Fruit fly (Drosophila melanogaster) whole organism, prepupa: ENCODE measurements around the gene CG42834.

ENCODE experiments used
- Blimp-1 ChIP-seq: fragments of 200-800 bp; sonication (Bioruptor generic); optimal IDR thresholded peaks from 3 replicates; lab custom pipeline; 2017; ENCODE audit warnings: missing biosample characterization, missing genetic modification characterization, mild to moderate bottlenecking, moderate library complexity, missing genetic modification reagents
- CG10669 ChIP-seq: fragments of 200-800 bp; sonication (Bioruptor generic); optimal IDR thresholded peaks from 3 replicates; lab custom pipeline; 2018; ENCODE audit warnings: missing biosample characterization, mild to moderate bottlenecking, missing genetic modification characterization, moderate library complexity
- CG11294 ChIP-seq: fragments of 200-800 bp; sonication (Bioruptor generic); IDR thresholded peaks from 2 replicates; pipeline ENCODE4 v1.3.6; 2022; ENCODE audit warnings: missing biosample characterization, missing genetic modification characterization
- CG11762 ChIP-seq: fragments of 200-800 bp; sonication (Bioruptor generic); optimal IDR thresholded peaks from 3 replicates; lab custom pipeline; 2016; ENCODE audit warnings: missing biosample characterization, missing genetic modification characterization; ENCODE audit not compliant: insufficient read depth
- CG11902 ChIP-seq: fragments of 200-800 bp; sonication (Bioruptor generic); optimal IDR thresholded peaks from 3 replicates; lab custom pipeline; 2016; ENCODE audit warnings: missing biosample characterization, missing genetic modification characterization
- CG1621 ChIP-seq: fragments of 200-800 bp; sonication (Bioruptor generic); optimal IDR thresholded peaks from 3 replicates; lab custom pipeline; 2018; ENCODE audit warnings: missing biosample characterization, mild to moderate bottlenecking, missing genetic modification characterization
- CG16779 ChIP-seq: fragments of 200-800 bp; sonication (Bioruptor generic); optimal IDR thresholded peaks from 3 replicates; lab custom pipeline; 2017; ENCODE audit warnings: missing biosample characterization, mild to moderate bottlenecking, missing genetic modification characterization
- CG3032 ChIP-seq: fragments of 200-800 bp; optimal IDR thresholded peaks from 2 replicates; lab custom pipeline; 2019; ENCODE audit warnings: missing biosample characterization, mild to moderate bottlenecking, missing genetic modification characterization, moderate library complexity
- CG34406 ChIP-seq: fragments of 200-800 bp; sonication (Bioruptor generic); optimal IDR thresholded peaks from 3 replicates; lab custom pipeline; 2016; ENCODE audit warnings: missing biosample characterization, missing genetic modification characterization
- CG3919 ChIP-seq: fragments of 200-800 bp; sonication (Bioruptor generic); optimal IDR thresholded peaks from 3 replicates; lab custom pipeline; 2016; ENCODE audit warnings: missing biosample characterization, missing genetic modification characterization
- CG4318 ChIP-seq: fragments of 200-800 bp; sonication (Bioruptor generic); optimal IDR thresholded peaks from 3 replicates; lab custom pipeline; 2017; ENCODE audit warnings: missing biosample characterization, mild to moderate bottlenecking, missing genetic modification characterization
- CG6163 ChIP-seq: fragments of 200-800 bp; sonication (Bioruptor generic); IDR thresholded peaks from 3 replicates; pipeline ENCODE4 v1.3.6; 2022; ENCODE audit warnings: missing biosample characterization, missing genetic modification characterization
- CG6276 ChIP-seq: fragments of 200-800 bp; sonication (Bioruptor generic); optimal IDR thresholded peaks from 2 replicates; lab custom pipeline; 2017; ENCODE audit warnings: missing biosample characterization, mild to moderate bottlenecking, missing genetic modification characterization
- CG6792 ChIP-seq: fragments of 200-800 bp; sonication (Bioruptor generic); optimal IDR thresholded peaks from 3 replicates; lab custom pipeline; 2016; ENCODE audit warnings: missing biosample characterization, missing genetic modification characterization
- CG6808 ChIP-seq: fragments of 200-800 bp; sonication (Bioruptor generic); optimal IDR thresholded peaks from 3 replicates; lab custom pipeline; 2017; ENCODE audit warnings: missing biosample characterization, missing genetic modification characterization, mild to moderate bottlenecking, moderate library complexity, missing genetic modification reagents
- CG7368 ChIP-seq: fragments of 200-800 bp; sonication (Bioruptor generic); optimal IDR thresholded peaks from 3 replicates; lab custom pipeline; 2016; ENCODE audit warnings: missing biosample characterization, missing genetic modification characterization
- CG8119 ChIP-seq: fragments of 200-800 bp; sonication (Bioruptor generic); IDR thresholded peaks from 3 replicates; pipeline ENCODE4 v1.3.6; 2022; ENCODE audit warnings: missing biosample characterization, missing genetic modification characterization
- CG8632 ChIP-seq: fragments of 200-800 bp; sonication (Bioruptor generic); optimal IDR thresholded peaks from 3 replicates; lab custom pipeline; 2016; ENCODE audit warnings: missing biosample characterization, missing genetic modification characterization
- CG9139 ChIP-seq: fragments of 200-800 bp; sonication (Bioruptor generic); optimal IDR thresholded peaks from 3 replicates; lab custom pipeline; 2017; ENCODE audit warnings: missing biosample characterization, mild to moderate bottlenecking, missing genetic modification characterization
- Eip78C ChIP-seq: fragments of 200-800 bp; sonication (Bioruptor generic); peaks from one replicate; lab custom pipeline; 2016; ENCODE audit warnings: missing biosample characterization, missing genetic modification characterization
- Eip93F ChIP-seq: fragments of 200-800 bp; sonication (Bioruptor generic); optimal IDR thresholded peaks from 2 replicates; lab custom pipeline; 2016; ENCODE audit warnings: missing biosample characterization, mild to moderate bottlenecking, missing genetic modification characterization
- Gug ChIP-seq: fragments of 200-800 bp; sonication (Bioruptor generic); IDR thresholded peaks from 2 replicates; pipeline ENCODE4 v1.3.6; 2022; ENCODE audit warnings: missing biosample characterization, missing genetic modification characterization
- Hr38 ChIP-seq: sonication (Bioruptor generic); optimal IDR thresholded peaks from 2 replicates; lab custom pipeline; 2016; ENCODE audit warnings: missing biosample characterization, missing genetic modification characterization
- Hr39 ChIP-seq: fragments of 200-800 bp; sonication (Bioruptor generic); optimal IDR thresholded peaks from 2 replicates; lab custom pipeline; 2016; ENCODE audit warnings: missing biosample characterization, missing genetic modification characterization
- Hr4 ChIP-seq: fragments of 200-800 bp; sonication (Bioruptor generic); optimal IDR thresholded peaks from 3 replicates; lab custom pipeline; 2016; ENCODE audit warnings: missing biosample characterization, missing genetic modification characterization
- Lpt ChIP-seq: fragments of 200-800 bp; sonication (Bioruptor generic); optimal IDR thresholded peaks from 3 replicates; lab custom pipeline; 2016; ENCODE audit warnings: missing biosample characterization, missing genetic modification characterization
- Met ChIP-seq: fragments of 200-800 bp; sonication (Bioruptor generic); optimal IDR thresholded peaks from 3 replicates; lab custom pipeline; 2016; ENCODE audit warnings: missing biosample characterization, missing genetic modification characterization
- Smox ChIP-seq: fragments of 200-800 bp; sonication (Bioruptor generic); optimal IDR thresholded peaks from 3 replicates; lab custom pipeline; 2016; ENCODE audit warnings: missing biosample characterization, missing genetic modification characterization
- Sox102F ChIP-seq: fragments of 200-800 bp; sonication (Bioruptor generic); optimal IDR thresholded peaks from 2 replicates; lab custom pipeline; 2016; ENCODE audit warnings: missing biosample characterization, mild to moderate bottlenecking, missing genetic modification characterization
- Sox14 ChIP-seq: fragments of 200-800 bp; sonication (Bioruptor generic); optimal IDR thresholded peaks from 3 replicates; lab custom pipeline; 2016; ENCODE audit warnings: missing biosample characterization, missing genetic modification characterization
- achi ChIP-seq: fragments of 200-800 bp; sonication (Bioruptor generic); optimal IDR thresholded peaks from 3 replicates; lab custom pipeline; 2016; ENCODE audit warnings: missing biosample characterization, missing genetic modification characterization
- acj6 ChIP-seq: fragments of 200-800 bp; sonication (Bioruptor generic); optimal IDR thresholded peaks from 3 replicates; lab custom pipeline; 2016; ENCODE audit warnings: missing biosample characterization, missing genetic modification characterization
- dac ChIP-seq: fragments of 200-800 bp; sonication (Bioruptor generic); optimal IDR thresholded peaks from 2 replicates; lab custom pipeline; 2017; ENCODE audit warnings: missing biosample characterization, mild to moderate bottlenecking, missing genetic modification characterization
- dsx ChIP-seq: fragments of 200-800 bp; optimal IDR thresholded peaks from 3 replicates; lab custom pipeline; 2019; ENCODE audit warnings: missing biosample characterization, mild to moderate bottlenecking, missing genetic modification characterization, moderate library complexity; ENCODE audit not compliant: poor library complexity, severe bottlenecking
- esn ChIP-seq: fragments of 200-800 bp; sonication (Bioruptor generic); optimal IDR thresholded peaks from 2 replicates; lab custom pipeline; 2016; ENCODE audit warnings: missing biosample characterization, mild to moderate bottlenecking, missing genetic modification characterization, moderate library complexity
- fd59A ChIP-seq: fragments of 200-800 bp; sonication (Bioruptor generic); optimal IDR thresholded peaks from 2 replicates; lab custom pipeline; 2017; ENCODE audit warnings: missing biosample characterization, mild to moderate bottlenecking, missing genetic modification characterization, missing genetic modification reagents
- fd85E ChIP-seq: fragments of 200-800 bp; sonication (Bioruptor generic); optimal IDR thresholded peaks from 3 replicates; lab custom pipeline; 2016; ENCODE audit warnings: missing biosample characterization, missing genetic modification characterization
- fkh ChIP-seq: fragments of 200-800 bp; sonication (Bioruptor generic); optimal IDR thresholded peaks from 3 replicates; lab custom pipeline; 2017; ENCODE audit warnings: missing biosample characterization, mild to moderate bottlenecking, missing genetic modification characterization, moderate library complexity
- pdm3 ChIP-seq: fragments of 200-800 bp; sonication (Bioruptor generic); optimal IDR thresholded peaks from 3 replicates; lab custom pipeline; 2016; ENCODE audit warnings: missing biosample characterization, missing genetic modification characterization
- salr ChIP-seq, 2 experiments: fragments of 200-800 bp; sonication (Bioruptor generic); optimal IDR thresholded peaks; 3 replicates each; lab custom pipeline; 2016 to 2018; ENCODE audit warnings: missing biosample characterization in 2 of 2, missing genetic modification characterization in 2 of 2, mild to moderate bottlenecking in 1 of 2
- spab ChIP-seq: fragments of 200-800 bp; sonication (Bioruptor generic); optimal IDR thresholded peaks from 2 replicates; lab custom pipeline; 2017; ENCODE audit warnings: missing biosample characterization, mild to moderate bottlenecking, missing genetic modification characterization, missing genetic modification reagents
- ss ChIP-seq, 2 experiments: fragments of 200-800 bp; sonication (Bioruptor generic); optimal IDR thresholded peaks; 2 replicates in 1 of 2; 3 replicates in 1 of 2; lab custom pipeline; 2017 to 2018; ENCODE audit warnings: mild to moderate bottlenecking in 2 of 2, missing biosample characterization in 2 of 2, missing genetic modification characterization in 2 of 2, moderate library complexity in 1 of 2
- svp ChIP-seq: fragments of 200-800 bp; sonication (Bioruptor generic); peaks from one replicate; lab custom pipeline; 2016; ENCODE audit warnings: missing biosample characterization, missing genetic modification characterization
- topi ChIP-seq: fragments of 200-800 bp; sonication (Bioruptor generic); optimal IDR thresholded peaks from 3 replicates; lab custom pipeline; 2016; ENCODE audit warnings: missing biosample characterization, missing genetic modification characterization
- vri ChIP-seq: fragments of 200-800 bp; sonication (Bioruptor generic); optimal IDR thresholded peaks from 3 replicates; lab custom pipeline; 2016; ENCODE audit warnings: missing biosample characterization, mild to moderate bottlenecking, missing genetic modification characterization

CG42834 gene

dm6 chr3R:17385329-17386019, 33.1 kb upstream of the CG42834 start (continued):
- TF ChIP-seq fd85E (GFP tag; lab: Kevin White, UChicago), result no peak
- TF ChIP-seq CG7368 (GFP tag; lab: Kevin White, UChicago), result peak; percentile 47
- peak; percentile 21 for TF ChIP-seq CG10669 (GFP tag; lab: Kevin White, UChicago)
- TF ChIP-seq Sox102F (GFP tag; lab: Kevin White, UChicago), result peak; percentile 65
- 0 out of 2 replicates have a peak, but pooled peaks have one; percentile 18 for TF ChIP-seq Gug (GFP tag; lab: Robert Waterston, UW)
- TF ChIP-seq achi, result peak; percentile 35
- TF ChIP-seq Hr39, result peak; percentile 43
- TF ChIP-seq CG3919, result peak; percentile 67
- TF ChIP-seq Lpt, result no peak
- no peak for TF ChIP-seq CG11902 (GFP tag; lab: Kevin White, UChicago)
- TF ChIP-seq Hr38 (GFP tag; lab: Kevin White, UChicago), result no peak
- TF ChIP-seq dsx, result peak; percentile 30
- peak; percentile 38 for TF ChIP-seq Sox14 (GFP tag; lab: Kevin White, UChicago)
- peak in 1 of 2 experiments; percentile 44 for TF ChIP-seq ss (GFP tag; optimal IDR thresholded peaks at IDR 0.05; lab: Kevin White, UChicago)
- peak; percentile 32 for TF ChIP-seq pdm3 (GFP tag; lab: Kevin White, UChicago)
- peak; percentile 37 for TF ChIP-seq Met (GFP tag; lab: Kevin White, UChicago)
- TF ChIP-seq CG6276 (GFP tag; lab: Kevin White, UChicago), result no peak
- TF ChIP-seq topi (GFP tag; lab: Kevin White, UChicago), result peak; percentile 51
- peak; percentile 51 for TF ChIP-seq CG1621 (tag; lab: Kevin White, UChicago)
- no peak for TF ChIP-seq CG9139
- peak; percentile 74 for TF ChIP-seq Eip78C (GFP tag; lab: Kevin White, UChicago)
- no peak for TF ChIP-seq Hr4 (GFP tag; lab: Kevin White, UChicago)
- no peak for TF ChIP-seq CG11762 (GFP tag; lab: Kevin White, UChicago)
- TF ChIP-seq CG6163, result peak; percentile 58
- peak; percentile 59 for TF ChIP-seq vri (GFP tag; lab: Kevin White, UChicago)

DNA sequence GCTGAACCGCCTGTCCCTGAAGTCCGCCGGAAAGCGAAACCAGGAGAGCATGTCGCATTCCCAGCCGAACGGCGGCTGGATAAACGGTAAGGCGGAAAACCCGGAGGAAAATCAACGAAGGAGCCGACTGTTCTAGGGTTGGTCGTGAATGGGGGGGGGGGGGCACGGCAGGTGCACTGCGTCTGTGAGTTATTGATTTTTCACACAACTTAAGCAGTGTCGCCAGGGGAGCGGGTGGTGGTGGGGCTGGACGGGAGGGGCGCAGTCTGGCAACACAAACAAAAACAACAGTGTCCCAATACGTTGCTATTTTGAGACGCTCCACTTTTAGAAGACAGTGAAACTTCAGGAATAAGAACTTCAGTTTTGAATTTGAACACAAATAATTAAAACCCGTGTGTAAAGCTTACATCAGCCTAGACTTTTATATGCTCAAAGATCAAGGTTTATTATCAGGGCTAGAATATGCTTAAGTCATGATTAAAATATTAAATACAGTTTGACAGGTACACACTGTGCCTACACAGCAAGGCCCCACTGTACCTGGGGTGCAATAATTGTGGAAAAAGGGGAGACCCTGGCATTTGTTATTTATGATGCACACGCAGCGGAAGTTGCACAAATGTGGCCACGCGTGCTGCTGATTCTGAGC, 32.3 kb upstream of the CG42834 start:
- TF ChIP-seq CG11294 (GFP tag; lab: Robert Waterston, UW) (peak; percentile 74; the same call in 1 of the 2 replicates), ss (GFP tag; optimal IDR thresholded peaks at IDR 0.05; lab: Kevin White, UChicago) (peak; percentile 35 to 65), CG6792 (GFP tag; lab: Kevin White, UChicago) (peak; percentile 75), salr (GFP tag; optimal IDR thresholded peaks at IDR 0.05; lab: Kevin White, UChicago) (peak; percentile 49 to 71), topi (GFP tag; lab: Kevin White, UChicago) (peak; percentile 77), dac (GFP tag; lab: Kevin White, UChicago) (peak; percentile 54), acj6 (GFP tag; lab: Kevin White, UChicago) (peak; percentile 83), CG9139 (peak; percentile 34), Gug (GFP tag; lab: Robert Waterston, UW) (peak; percentile 79), CG3032 (tag; lab: Kevin White, UChicago) (peak; percentile 66), fkh (GFP tag; lab: Kevin White, UChicago) (peak; percentile 40), pdm3 (GFP tag; lab: Kevin White, UChicago) (peak; percentile 77), CG8119 (peak; percentile 90), CG34406 (GFP tag; lab: Kevin White, UChicago) (peak; percentile 61), CG11762 (GFP tag; lab: Kevin White, UChicago) (peak; percentile 71), Eip93F (GFP tag; lab: Kevin White, UChicago) (no peak), CG1621 (tag; lab: Kevin White, UChicago) (peak; percentile 51), CG6808 (GFP tag; lab: Kevin White, UChicago) (peak; percentile 75), CG10669 (GFP tag; lab: Kevin White, UChicago) (peak; percentile 77), esn (GFP tag; lab: Kevin White, UChicago) (peak; percentile 79), CG4318 (peak; percentile 48), CG16779 (peak; percentile 64), spab (GFP tag; lab: Kevin White, UChicago) (peak; percentile 52), CG7368 (GFP tag; lab: Kevin White, UChicago) (peak; percentile 63), Hr4 (GFP tag; lab: Kevin White, UChicago) (peak; percentile 84), CG8632 (GFP tag; lab: Kevin White, UChicago) (peak; percentile 72), Eip78C (GFP tag; lab: Kevin White, UChicago) (peak; percentile 91), Smox (GFP tag; lab: Kevin White, UChicago) (peak; percentile 64), Blimp-1 (peak; percentile 20), fd59A (peak; percentile 58), vri (GFP tag; lab: Kevin White, UChicago) (peak; percentile 24), achi (peak; percentile 76), CG11902 (GFP tag; lab: Kevin White, UChicago) (peak; percentile 74), svp (GFP tag; lab: Kevin White, UChicago) (peak; percentile 84)
